Worm (Caenorhabditis elegans) whole organism, L4/young adult: ENCODE results near the gene D2023.3.

ENCODE experiments used
- dao-5 ChIP-seq: sonication (generic microtip); optimal IDR thresholded peaks from 2 replicates; lab custom pipeline; 2016; ENCODE audit warnings: missing genotype, missing genetic modification characterization, moderate library complexity, missing compliant biosample characterization
- him-1 ChIP-seq: sonication (generic microtip); optimal IDR thresholded peaks from 2 replicates; lab custom pipeline; 2016; ENCODE audit warnings: missing genotype, missing genetic modification reagents, missing genetic modification characterization, missing compliant biosample characterization

DNA sequence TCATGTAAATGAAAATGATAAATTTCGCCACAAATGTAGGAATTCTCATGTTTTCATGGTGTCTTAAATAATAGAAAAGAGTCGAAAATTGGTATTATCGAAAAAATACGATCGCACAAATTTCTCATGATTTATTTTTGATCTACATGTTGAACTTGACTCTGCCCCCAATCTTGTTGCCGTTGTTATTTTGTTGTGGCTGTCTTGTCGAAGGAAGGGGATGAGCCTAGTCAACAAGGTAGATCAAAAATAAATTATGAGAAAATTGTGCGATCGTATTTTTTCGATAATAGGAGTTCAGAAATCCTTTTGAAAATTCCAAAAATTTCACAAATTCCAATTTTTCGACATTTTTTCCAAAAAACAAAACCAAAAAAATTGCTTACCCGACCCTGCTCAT is 3.7 kb upstream of the D2023.3 start:
- TF ChIP-seq dao-5 (no peak), him-1 (no peak)
